Worm (Caenorhabditis elegans) whole organism, midembryonic: ENCODE measurements around the gene Y75B12B.3.

Experiments
- T22C8.4 ChIP-seq: fragments of 200-800 bp; sonication (Bioruptor generic); IDR thresholded peaks from 2 replicates; pipeline ENCODE4 v1.3.6; 2022; ENCODE audit warnings: missing genetic modification characterization, missing compliant biosample characterization
- cog-1 ChIP-seq: sonication (generic microtip); optimal IDR thresholded peaks from 2 replicates; lab custom pipeline; 2016; ENCODE audit warnings: missing genetic modification characterization, missing compliant biosample characterization
- flt-1 ChIP-seq: fragments of 200-800 bp; sonication (Bioruptor generic); IDR thresholded peaks from 2 replicates; pipeline ENCODE4 v1.3.6; 2022; ENCODE audit warnings: missing genetic modification characterization, missing compliant biosample characterization
- klf-2 ChIP-seq: fragments of 200-800 bp; sonication (Bioruptor generic); conservative IDR thresholded peaks from 2 replicates; pipeline ENCODE4 v1.3.6; 2022; ENCODE audit warnings: missing genetic modification reagents, missing genetic modification characterization, missing compliant biosample characterization
- med-1 ChIP-seq: sonication (generic microtip); optimal IDR thresholded peaks from 2 replicates; lab custom pipeline; 2017; ENCODE audit warnings: missing genetic modification characterization, mild to moderate bottlenecking, missing compliant biosample characterization, antibody characterized with exemption, missing genetic modification reagents; ENCODE audit not compliant: insufficient read depth
- ref-1 ChIP-seq: fragments of 200-800 bp; sonication (Bioruptor generic); conservative IDR thresholded peaks from 2 replicates; pipeline ENCODE4 v1.3.6; 2022; ENCODE audit warnings: missing genetic modification reagents, missing genetic modification characterization, missing compliant biosample characterization
- tab-1 ChIP-seq: fragments of 200-800 bp; sonication (Bioruptor generic); IDR thresholded peaks from 2 replicates; pipeline ENCODE4 v1.3.6; 2022; ENCODE audit warnings: missing genetic modification characterization, missing compliant biosample characterization
- ztf-23 ChIP-seq: fragments of 200-800 bp; sonication (Bioruptor generic); IDR thresholded peaks from 2 replicates; pipeline ENCODE4 v1.3.6; 2022; ENCODE audit warnings: missing genetic modification reagents, missing genetic modification characterization, missing compliant biosample characterization
- ztf-29 ChIP-seq: fragments of 200-800 bp; sonication (Bioruptor generic); IDR thresholded peaks from 2 replicates; pipeline ENCODE4 v1.3.6; 2022; ENCODE audit warnings: missing genetic modification reagents, missing genetic modification characterization, missing compliant biosample characterization

Y75B12B.3 gene

DNA sequence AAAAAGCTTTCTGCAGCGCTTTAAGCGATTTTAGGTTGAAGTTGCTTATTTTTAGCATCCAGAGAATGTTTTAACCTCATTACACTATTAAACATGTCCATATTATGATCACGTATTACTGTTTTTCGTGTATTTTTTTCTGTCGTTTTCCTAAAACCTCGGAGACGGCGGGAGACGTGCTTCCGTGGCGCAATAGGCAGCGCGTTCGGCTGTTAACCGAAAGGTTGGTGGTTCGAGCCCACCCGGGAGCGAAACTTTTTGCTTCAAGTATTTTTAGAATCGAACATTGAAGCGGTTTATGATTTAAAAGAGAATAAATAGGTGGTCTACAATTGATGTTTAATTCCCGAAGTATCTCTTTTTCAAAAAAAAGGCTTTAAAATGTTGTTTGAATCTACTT is 29.6 kb downstream of the Y75B12B.3 start:
- TF ChIP-seq klf-2 (GFP tag; lab: Robert Waterston, UW): no peak
- no peak for TF ChIP-seq ref-1 (GFP tag; lab: Robert Waterston, UW)
- no peak for TF ChIP-seq T22C8.4 (GFP tag; lab: Robert Waterston, UW)
- no peak for TF ChIP-seq ztf-23 (GFP tag; lab: Robert Waterston, UW)
- no peak for TF ChIP-seq flt-1 (GFP tag; lab: Robert Waterston, UW)
- TF ChIP-seq ztf-29 (GFP tag; lab: Robert Waterston, UW): no peak
- TF ChIP-seq med-1: no peak
- TF ChIP-seq cog-1 (tag; lab: Kevin White, UChicago): no peak
- TF ChIP-seq tab-1: no peak

DNA sequence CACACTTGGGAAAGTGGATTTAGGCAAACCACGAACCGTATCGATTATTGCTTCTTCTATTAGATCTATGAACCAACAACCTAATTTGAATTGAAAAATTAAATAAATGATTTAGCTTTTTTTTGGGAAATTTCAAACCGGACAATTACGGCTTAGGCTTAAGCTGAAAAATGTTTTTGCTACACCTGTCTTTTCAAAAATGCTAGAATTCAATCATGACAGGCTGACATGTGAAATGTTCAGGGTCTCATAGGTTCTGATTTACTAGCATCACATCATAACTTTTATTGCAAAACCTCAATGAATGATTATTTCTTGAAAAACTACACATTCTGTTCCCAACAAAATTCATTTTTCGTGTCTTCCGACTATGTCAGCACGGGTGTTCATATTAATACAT is 32.8 kb downstream of the Y75B12B.3 start, which contains the start of gene srh-55:
srh-55 (plus strand) TSS at position 301 of the 400 bp plus-strand sequence.
- TF ChIP-seq T22C8.4 (GFP tag; lab: Robert Waterston, UW): no peak

DNA sequence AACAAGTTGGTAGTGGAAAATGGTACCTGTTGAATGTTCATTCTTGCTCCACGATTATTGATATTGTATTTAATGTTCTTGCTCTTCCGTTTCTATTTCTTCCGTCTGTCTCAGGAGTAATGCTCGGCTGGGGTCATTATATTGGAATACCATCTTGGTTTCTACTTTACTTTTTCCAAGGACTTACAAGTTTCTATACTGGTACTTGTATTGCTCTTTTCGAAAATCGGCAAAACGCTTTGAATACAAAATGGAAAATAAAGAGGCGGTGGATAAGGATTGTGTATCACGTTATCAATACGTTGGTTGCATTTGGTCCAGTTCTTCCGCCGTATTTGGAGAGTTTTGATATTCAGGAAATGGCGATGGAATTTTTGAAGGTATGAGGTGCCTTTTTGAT is 34.1 kb downstream of the Y75B12B.3 start:
- TF ChIP-seq ztf-23 (GFP tag; lab: Robert Waterston, UW): no peak
- TF ChIP-seq klf-2 (GFP tag; lab: Robert Waterston, UW): no peak
- no peak for TF ChIP-seq T22C8.4 (GFP tag; lab: Robert Waterston, UW)
- no peak for TF ChIP-seq tab-1
- TF ChIP-seq ztf-29 (GFP tag; lab: Robert Waterston, UW): no peak
- TF ChIP-seq flt-1 (GFP tag; lab: Robert Waterston, UW): no peak
- TF ChIP-seq ref-1 (GFP tag; lab: Robert Waterston, UW): no peak
- TF ChIP-seq cog-1 (tag; lab: Kevin White, UChicago): no peak

DNA sequence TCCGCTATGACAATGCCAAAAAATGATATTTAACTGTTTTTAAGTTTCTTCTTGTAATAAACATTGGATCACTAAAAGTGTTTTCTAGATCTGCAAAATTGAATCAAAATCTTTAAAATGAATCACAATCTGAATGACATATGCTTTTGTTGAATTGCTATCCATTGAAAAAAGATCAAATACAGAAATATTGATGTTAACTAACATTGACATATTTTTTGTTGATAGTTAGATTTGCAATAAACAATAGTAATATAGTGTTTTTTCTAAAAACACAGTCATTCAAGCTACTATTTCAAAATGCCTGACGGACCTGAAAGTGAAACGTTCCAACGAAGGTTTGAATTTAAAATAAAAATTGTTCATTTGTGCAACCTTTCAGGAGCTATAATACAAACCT is 35.4 kb downstream of the Y75B12B.3 start, which contains the start of gene T09F5.2:
T09F5.2 (plus strand) TSS at position 301 of the 400 bp plus-strand sequence.
- TF ChIP-seq flt-1 (GFP tag; lab: Robert Waterston, UW) (no peak), tab-1 (no peak), klf-2 (GFP tag; lab: Robert Waterston, UW) (no peak), ref-1 (GFP tag; lab: Robert Waterston, UW) (no peak), cog-1 (tag; lab: Kevin White, UChicago) (no peak), T22C8.4 (GFP tag; lab: Robert Waterston, UW) (no peak), ztf-29 (GFP tag; lab: Robert Waterston, UW) (no peak), med-1 (no peak), ztf-23 (GFP tag; lab: Robert Waterston, UW) (no peak)

ce11 chrV:15150176-15150575 is 35.9 kb downstream of the Y75B12B.3 start:
- TF ChIP-seq cog-1 (tag; lab: Kevin White, UChicago) (no peak), T22C8.4 (GFP tag; lab: Robert Waterston, UW) (no peak), ztf-23 (GFP tag; lab: Robert Waterston, UW) (no peak), med-1 (no peak), tab-1 (no peak), ztf-29 (GFP tag; lab: Robert Waterston, UW) (no peak), ref-1 (GFP tag; lab: Robert Waterston, UW) (no peak), flt-1 (GFP tag; lab: Robert Waterston, UW) (no peak), klf-2 (GFP tag; lab: Robert Waterston, UW) (no peak)

ce11 chrV:15148800-15149199 is 37.3 kb downstream of the Y75B12B.3 start, which contains the start of gene T09F5.1:
Gene T09F5.1, plus strand, starts transcription at chrV:15149100.
- no peak for TF ChIP-seq ztf-29 (GFP tag; lab: Robert Waterston, UW)

- TF ChIP-seq cog-1 (tag; lab: Kevin White, UChicago) (no peak), ztf-23 (GFP tag; lab: Robert Waterston, UW) (no peak), ztf-29 (GFP tag; lab: Robert Waterston, UW) (no peak), klf-2 (GFP tag; lab: Robert Waterston, UW) (no peak), med-1 (no peak), flt-1 (GFP tag; lab: Robert Waterston, UW) (no peak), T22C8.4 (GFP tag; lab: Robert Waterston, UW) (no peak), ref-1 (GFP tag; lab: Robert Waterston, UW) (no peak), tab-1 (no peak)
Measured at ce11 chrV:15147776-15148175, 38.3 kb downstream of the Y75B12B.3 start, which contains the start of gene T09F5.20. Gene T09F5.20, minus strand, starts transcription at chrV:15147876.

ce11 chrV:15143798-15144197 is 42.3 kb downstream of the Y75B12B.3 start, which contains the start of gene K08F9.4:
Gene K08F9.4, plus strand, starts transcription at chrV:15144019.
- TF ChIP-seq tab-1: no peak
- no peak for TF ChIP-seq T22C8.4 (GFP tag; lab: Robert Waterston, UW)
- no peak for TF ChIP-seq cog-1 (tag; lab: Kevin White, UChicago)
- no peak for TF ChIP-seq klf-2 (GFP tag; lab: Robert Waterston, UW)
- TF ChIP-seq ztf-23 (GFP tag; lab: Robert Waterston, UW): no peak
- no peak for TF ChIP-seq ref-1 (GFP tag; lab: Robert Waterston, UW)
- TF ChIP-seq med-1: no peak
- no peak for TF ChIP-seq flt-1 (GFP tag; lab: Robert Waterston, UW)
- no peak for TF ChIP-seq ztf-29 (GFP tag; lab: Robert Waterston, UW)

ce11 chrV:15143285-15143684 is 42.8 kb downstream of the Y75B12B.3 start, which contains the start of gene K08F9.1:
Gene K08F9.1, minus strand, starts transcription at chrV:15143385.
- no peak for TF ChIP-seq tab-1
- no peak for TF ChIP-seq flt-1 (GFP tag; lab: Robert Waterston, UW)
- no peak for TF ChIP-seq ztf-29 (GFP tag; lab: Robert Waterston, UW)
- no peak for TF ChIP-seq T22C8.4 (GFP tag; lab: Robert Waterston, UW)
- no peak for TF ChIP-seq cog-1 (tag; lab: Kevin White, UChicago)
- TF ChIP-seq ztf-23 (GFP tag; lab: Robert Waterston, UW): no peak
- TF ChIP-seq med-1: no peak
- TF ChIP-seq ref-1 (GFP tag; lab: Robert Waterston, UW): no peak
- TF ChIP-seq klf-2 (GFP tag; lab: Robert Waterston, UW): no peak

DNA sequence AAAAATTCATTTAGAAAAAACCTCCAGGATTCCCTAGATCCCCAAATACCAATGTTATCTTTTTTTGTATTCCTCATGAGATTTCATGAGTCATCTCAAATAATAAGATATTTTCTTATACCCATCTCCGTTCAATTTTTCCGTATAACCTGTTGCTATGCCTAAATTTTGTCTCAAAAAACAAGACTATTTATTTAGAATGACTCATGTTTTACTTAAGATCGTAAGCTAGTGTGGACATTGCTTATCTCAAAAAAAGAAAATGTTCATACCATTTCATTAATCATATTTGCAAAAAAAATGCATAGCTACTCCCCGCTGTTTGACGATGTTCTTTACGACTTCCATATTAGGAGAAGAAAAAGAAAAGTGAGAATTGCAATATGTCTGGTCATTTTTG is 45.8 kb downstream of the Y75B12B.3 start, which contains the start of gene K08F9.3:
K08F9.3 (plus strand) TSS at position 301 of the 400 bp plus-strand sequence.
- no peak for TF ChIP-seq tab-1
- TF ChIP-seq med-1: no peak
- TF ChIP-seq ref-1 (GFP tag; lab: Robert Waterston, UW): no peak
- no peak for TF ChIP-seq T22C8.4 (GFP tag; lab: Robert Waterston, UW)
- no peak for TF ChIP-seq flt-1 (GFP tag; lab: Robert Waterston, UW)
